Worm (Caenorhabditis elegans) whole organism, L3 larva: ENCODE data around the gene mvk-1.

Experiments used
- egl-27 ChIP-seq: sonication (generic microtip); optimal IDR thresholded peaks from 4 replicates; lab custom pipeline; 2017; ENCODE audit warnings: missing biosample characterization, missing genetic modification reagents, missing genetic modification characterization
- fkh-2 ChIP-seq: fragments of 150-350 bp; optimal IDR thresholded peaks from 2 replicates; lab custom pipeline; 2014; ENCODE audit warnings: missing biosample characterization, missing genetic modification reagents, missing genetic modification characterization
- fos-1 ChIP-seq: fragments of 150-350 bp; optimal IDR thresholded peaks from 2 replicates; lab custom pipeline; 2014; ENCODE audit warnings: missing biosample characterization, missing genetic modification characterization
- lin-39 ChIP-seq: fragments of 150-350 bp; optimal IDR thresholded peaks from 2 replicates; lab custom pipeline; 2018; ENCODE audit warnings: missing biosample characterization, missing genetic modification reagents, missing genetic modification characterization
- nhr-237 ChIP-seq: fragments of 150-350 bp; optimal IDR thresholded peaks from 2 replicates; lab custom pipeline; 2014; ENCODE audit warnings: missing biosample characterization, missing genetic modification characterization
- nhr-28 ChIP-seq: fragments of 150-350 bp; optimal IDR thresholded peaks from 2 replicates; lab custom pipeline; 2014; ENCODE audit warnings: missing biosample characterization, missing genetic modification characterization
- pqm-1 ChIP-seq: fragments of 150-350 bp; optimal IDR thresholded peaks from 2 replicates; lab custom pipeline; 2017; ENCODE audit warnings: missing biosample characterization, missing genetic modification characterization, inconsistent platforms
- tbx-2 ChIP-seq: sonication (generic microtip); optimal IDR thresholded peaks from 2 replicates; lab custom pipeline; 2016; ENCODE audit warnings: mild to moderate bottlenecking, missing genetic modification characterization, missing compliant biosample characterization
- unc-39 ChIP-seq: sonication (generic microtip); optimal IDR thresholded peaks from 4 replicates; lab custom pipeline; 2017; ENCODE audit warnings: missing biosample characterization, missing genetic modification characterization
- ztf-11 ChIP-seq: fragments of 150-350 bp; optimal IDR thresholded peaks from 2 replicates; lab custom pipeline; 2014; ENCODE audit warnings: missing biosample characterization, missing genetic modification characterization

ce11 chrIII:6144390-6144962 lies 8.4 kb upstream of the mvk-1 start:
- no peak for TF ChIP-seq egl-27 (tag; lab: Kevin White, UChicago)
- no peak for TF ChIP-seq fkh-2 (tag; lab: Kevin White, UChicago)
- no peak for TF ChIP-seq pqm-1 (tag; lab: Kevin White, UChicago)
- TF ChIP-seq tbx-2 (tag; lab: Kevin White, UChicago): no peak
- no peak for TF ChIP-seq fos-1 (tag; lab: Kevin White, UChicago)
- no peak for TF ChIP-seq nhr-237
- TF ChIP-seq nhr-28 (tag; lab: Kevin White, UChicago): no peak
- TF ChIP-seq lin-39 (tag; lab: Kevin White, UChicago): no peak
- TF ChIP-seq unc-39 (tag; lab: Kevin White, UChicago): no peak
- no peak for TF ChIP-seq ztf-11
